Worm (Caenorhabditis elegans) whole organism, L4 larva: Measurements from ENCODE around the gene abts-3.

ENCODE experiments used
- F26F4.8 ChIP-seq: fragments of 200-800 bp; sonication (Bioruptor generic); conservative IDR thresholded peaks from 2 replicates; pipeline ENCODE4 v1.3.6; 2022; ENCODE audit warnings: missing genetic modification characterization, missing compliant biosample characterization
- F37D6.2 ChIP-seq: sonication (generic microtip); optimal IDR thresholded peaks from 2 replicates; lab custom pipeline; 2016; ENCODE audit warnings: mild to moderate bottlenecking, missing genetic modification characterization, missing compliant biosample characterization
- F44E2.7 ChIP-seq: fragments of 200-800 bp; sonication (Bioruptor generic); IDR thresholded peaks from 2 replicates; pipeline ENCODE4 v2.1.2; 2022; ENCODE audit warnings: missing genetic modification characterization, missing compliant biosample characterization
- R02D3.7 ChIP-seq: fragments of 150-350 bp; sonication (generic microtip); optimal IDR thresholded peaks from 3 replicates; lab custom pipeline; 2014; ENCODE audit warnings: missing biosample characterization, missing genetic modification characterization
- T26A8.4 ChIP-seq: fragments of 200-800 bp; sonication (Bioruptor generic); IDR thresholded peaks from 2 replicates; pipeline ENCODE4 v1.3.6; 2022; ENCODE audit warnings: missing genetic modification characterization, missing compliant biosample characterization
- Y105C5A.15 ChIP-seq: fragments of 200-800 bp; sonication (Bioruptor generic); IDR thresholded peaks from 2 replicates; pipeline ENCODE4 v1.3.6; 2022; ENCODE audit warnings: missing genetic modification characterization, missing compliant biosample characterization
- Y5F2A.4 ChIP-seq: fragments of 200-800 bp; sonication (Bioruptor generic); optimal IDR thresholded peaks from 2 replicates; lab custom pipeline; 2018; ENCODE audit warnings: mild to moderate bottlenecking, missing genetic modification characterization, missing compliant biosample characterization
- aha-1 ChIP-seq: fragments of 150-350 bp; peaks from one replicate; lab custom pipeline; 2014; ENCODE audit warnings: missing biosample characterization, missing genetic modification characterization
- arid-1 ChIP-seq: fragments of 200-800 bp; sonication (Bioruptor generic); conservative IDR thresholded peaks from 2 replicates; pipeline ENCODE4 v1.3.6; 2022; ENCODE audit warnings: missing genetic modification reagents, missing genetic modification characterization, missing compliant biosample characterization
- ceh-32 ChIP-seq: sonication (generic microtip); optimal IDR thresholded peaks from 2 replicates; lab custom pipeline; 2016; ENCODE audit warnings: mild to moderate bottlenecking, missing genetic modification characterization, missing compliant biosample characterization; ENCODE audit not compliant: poor library complexity
- ceh-82 ChIP-seq: sonication (generic microtip); optimal IDR thresholded peaks from 2 replicates; lab custom pipeline; 2017; ENCODE audit warnings: missing biosample characterization, missing genetic modification characterization
- ces-1 ChIP-seq: fragments of 150-350 bp; sonication (generic microtip); optimal IDR thresholded peaks from 4 replicates; lab custom pipeline; 2014; ENCODE audit warnings: missing biosample characterization, missing genetic modification reagents, missing genetic modification characterization
- cey-2 ChIP-seq: sonication (generic microtip); optimal IDR thresholded peaks from 3 replicates; lab custom pipeline; 2017; ENCODE audit warnings: missing genetic modification characterization, mild to moderate bottlenecking, missing compliant biosample characterization, antibody characterized with exemption, borderline replicate concordance; ENCODE audit not compliant: insufficient read depth
- daf-12 ChIP-seq: fragments of 150-350 bp; optimal IDR thresholded peaks from 2 replicates; lab custom pipeline; 2014; ENCODE audit warnings: missing biosample characterization, missing genetic modification reagents, missing genetic modification characterization
- daf-19 ChIP-seq: fragments of 200-800 bp; sonication (Bioruptor generic); conservative IDR thresholded peaks from 2 replicates; pipeline ENCODE4 v1.3.6; 2022; ENCODE audit warnings: missing genetic modification characterization, missing compliant biosample characterization
- daf-8 ChIP-seq: fragments of 200-800 bp; sonication (Bioruptor generic); IDR thresholded peaks from 2 replicates; pipeline ENCODE4 v1.3.6; 2022; ENCODE audit warnings: missing genetic modification characterization, missing compliant biosample characterization
- dmd-6 ChIP-seq: fragments of 200-800 bp; sonication (Bioruptor generic); IDR thresholded peaks from 2 replicates; pipeline ENCODE4 v1.3.6; 2022; ENCODE audit warnings: missing genetic modification reagents, missing genetic modification characterization, missing compliant biosample characterization
- dpl-1 ChIP-seq: fragments of 150-350 bp; optimal IDR thresholded peaks from 2 replicates; lab custom pipeline; 2014; ENCODE audit warnings: missing biosample characterization, missing genetic modification reagents, missing genetic modification characterization
- egl-43 ChIP-seq: fragments of 200-800 bp; sonication (Bioruptor generic); IDR thresholded peaks from 2 replicates; pipeline ENCODE4 v1.3.6; 2022; ENCODE audit warnings: missing genetic modification reagents, missing genetic modification characterization, missing compliant biosample characterization
- gei-8 ChIP-seq: fragments of 200-800 bp; sonication (Bioruptor generic); optimal IDR thresholded peaks from 2 replicates; lab custom pipeline; 2018; ENCODE audit warnings: mild to moderate bottlenecking, missing genetic modification characterization, missing compliant biosample characterization
- hlh-11 ChIP-seq: fragments of 200-800 bp; sonication (Bioruptor generic); optimal IDR thresholded peaks from 2 replicates; lab custom pipeline; 2018; ENCODE audit warnings: mild to moderate bottlenecking, missing genetic modification characterization, missing compliant biosample characterization
- hlh-30 ChIP-seq: sonication (generic microtip); optimal IDR thresholded peaks from 2 replicates; lab custom pipeline; 2017; ENCODE audit warnings: antibody characterized with exemption, mild to moderate bottlenecking, missing genetic modification characterization, missing compliant biosample characterization; ENCODE audit not compliant: insufficient read depth
- jun-1 ChIP-seq: fragments of 150-350 bp; optimal IDR thresholded peaks from 2 replicates; lab custom pipeline; 2014; ENCODE audit warnings: missing biosample characterization, missing genetic modification reagents, missing genetic modification characterization
- lin-29 ChIP-seq: fragments of 200-800 bp; sonication (Bioruptor generic); IDR thresholded peaks from 2 replicates; pipeline ENCODE4 v1.3.6; 2022; ENCODE audit warnings: missing genetic modification reagents, missing genetic modification characterization, missing compliant biosample characterization
- lsy-2 ChIP-seq, 2 experiments: fragments of 150-350 bp in 1 of 2; sonication (generic microtip) in 1 of 2; optimal IDR thresholded peaks; 2 replicates each; lab custom pipeline; 2014 to 2017; ENCODE audit warnings: missing biosample characterization in 2 of 2, missing genetic modification characterization in 2 of 2
- mdl-1 ChIP-seq, 2 experiments: fragments of 150-350 bp in 1 of 2; sonication (generic microtip) in 1 of 2; optimal IDR thresholded peaks; 2 replicates each; lab custom pipeline; 2014 to 2017; ENCODE audit warnings: missing biosample characterization in 2 of 2, missing genetic modification characterization in 2 of 2
- mdt-29 ChIP-seq: fragments of 200-800 bp; sonication (Bioruptor generic); IDR thresholded peaks from 2 replicates; pipeline ENCODE4 v1.3.6; 2022; ENCODE audit warnings: missing genetic modification reagents, missing genetic modification characterization, missing compliant biosample characterization
- mep-1 ChIP-seq: fragments of 150-350 bp; sonication (generic microtip); optimal IDR thresholded peaks from 3 replicates; lab custom pipeline; 2014; ENCODE audit warnings: missing biosample characterization, missing genetic modification characterization
- mes-2 ChIP-seq: sonication (generic microtip); optimal IDR thresholded peaks from 2 replicates; lab custom pipeline; 2016; ENCODE audit warnings: missing genotype, mild to moderate bottlenecking, missing genetic modification characterization, missing compliant biosample characterization; ENCODE audit not compliant: poor library complexity, severe bottlenecking
- mxl-3 ChIP-seq: fragments of 200-800 bp; sonication (Bioruptor generic); optimal IDR thresholded peaks from 2 replicates; lab custom pipeline; 2018; ENCODE audit warnings: mild to moderate bottlenecking, missing genetic modification characterization, missing compliant biosample characterization
- nhr-102 ChIP-seq: sonication (generic microtip); optimal IDR thresholded peaks from 2 replicates; lab custom pipeline; 2016; ENCODE audit warnings: mild to moderate bottlenecking, missing genetic modification characterization, moderate library complexity, missing compliant biosample characterization
- nhr-111 ChIP-seq: fragments of 200-800 bp; sonication (Bioruptor generic); optimal IDR thresholded peaks from 2 replicates; lab custom pipeline; 2018; ENCODE audit warnings: mild to moderate bottlenecking, missing genetic modification characterization, missing compliant biosample characterization
- nhr-237 ChIP-seq: sonication (generic microtip); optimal IDR thresholded peaks from 2 replicates; lab custom pipeline; 2017; ENCODE audit warnings: missing biosample characterization, missing genetic modification characterization
- nhr-41 ChIP-seq: fragments of 200-800 bp; sonication (Bioruptor generic); IDR thresholded peaks from 2 replicates; pipeline ENCODE4 v1.3.6; 2022; ENCODE audit warnings: missing genetic modification reagents, missing genetic modification characterization, missing compliant biosample characterization
- nhr-6 ChIP-seq: fragments of 150-350 bp; optimal IDR thresholded peaks from 2 replicates; lab custom pipeline; 2014; ENCODE audit warnings: missing biosample characterization, missing genetic modification characterization
- nhr-77 ChIP-seq: fragments of 150-350 bp; optimal IDR thresholded peaks from 2 replicates; lab custom pipeline; 2014; ENCODE audit warnings: missing biosample characterization, missing genetic modification characterization
- pha-4 ChIP-seq, 2 experiments: fragments of 150-350 bp in 1 of 2; fragments of 200-800 bp in 1 of 2; sonication (Bioruptor generic) in 1 of 2; IDR thresholded peaks in 1 of 2; optimal IDR thresholded peaks in 1 of 2; 2 replicates each; pipeline versions ENCODE4 v1.3.6 to Lab custom; 2014 to 2022; ENCODE audit warnings: missing genetic modification characterization in 2 of 2, missing genetic modification reagents in 2 of 2, missing biosample characterization in 1 of 2, missing compliant biosample characterization in 1 of 2
- rbr-2 ChIP-seq: sonication (generic microtip); optimal IDR thresholded peaks from 2 replicates; lab custom pipeline; 2016; ENCODE audit warnings: missing genotype, missing genetic modification characterization, missing compliant biosample characterization
- set-16 ChIP-seq: fragments of 200-800 bp; sonication (Bioruptor generic); IDR thresholded peaks from 2 replicates; pipeline ENCODE4 v1.3.6; 2022; ENCODE audit warnings: missing genetic modification reagents, missing genetic modification characterization, missing compliant biosample characterization
- snpc-1.2 ChIP-seq: fragments of 200-800 bp; sonication (Bioruptor generic); IDR thresholded peaks from 2 replicates; pipeline ENCODE4 v1.3.6; 2022; ENCODE audit warnings: missing genetic modification reagents, missing genetic modification characterization, missing compliant biosample characterization
- snpc-4 ChIP-seq: fragments of 150-350 bp; optimal IDR thresholded peaks from 2 replicates; lab custom pipeline; 2014; ENCODE audit warnings: missing biosample characterization, missing genetic modification characterization
- spr-1 ChIP-seq: sonication (generic microtip); optimal IDR thresholded peaks from 2 replicates; lab custom pipeline; 2016; ENCODE audit warnings: mild to moderate bottlenecking, missing genetic modification characterization, missing compliant biosample characterization
- spr-3 ChIP-seq: fragments of 200-800 bp; sonication (Bioruptor generic); optimal IDR thresholded peaks from 2 replicates; lab custom pipeline; 2018; ENCODE audit warnings: mild to moderate bottlenecking, missing genetic modification characterization, missing compliant biosample characterization
- tag-97 ChIP-seq: fragments of 200-800 bp; sonication (Bioruptor generic); IDR thresholded peaks from 2 replicates; pipeline ENCODE4 v1.3.6; 2022; ENCODE audit warnings: missing genetic modification characterization, missing compliant biosample characterization
- unc-62 ChIP-seq, 3 experiments: fragments of 150-350 bp in 1 of 3; sonication (generic microtip); optimal IDR thresholded peaks in 2 of 3; peaks in 1 of 3; 1 replicate in 1 of 3; 2 replicates in 2 of 3; lab custom pipeline; 2014 to 2017; ENCODE audit warnings: missing biosample characterization in 3 of 3, missing genetic modification characterization in 3 of 3, missing genetic modification reagents in 3 of 3, missing genotype in 1 of 3

The abts-3 gene

DNA sequence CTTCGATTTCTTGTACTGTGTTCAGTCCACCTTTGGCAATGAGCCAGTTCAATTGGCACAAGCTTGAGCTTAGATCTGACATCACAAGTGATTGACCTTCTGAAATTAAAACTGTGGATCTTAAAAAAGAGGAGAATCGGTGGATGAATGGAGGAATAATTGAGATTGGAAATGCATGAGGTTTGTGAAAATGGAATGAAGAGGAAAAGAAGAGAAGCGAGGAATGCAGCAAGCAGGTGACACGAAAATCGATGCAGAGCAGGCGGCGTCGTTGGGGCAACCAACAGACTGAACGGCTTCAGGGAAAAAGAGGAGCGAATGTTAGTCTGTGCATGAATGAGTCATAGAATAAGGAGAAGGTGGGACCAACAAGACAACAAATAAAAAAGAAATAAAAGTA, 58.6 kb downstream of the abts-3 start, which contains the start of gene fkh-8:
fkh-8 (minus strand) TSS at position 101 of the 400 bp plus-strand sequence.
- no peak for TF ChIP-seq F26F4.8
- TF ChIP-seq nhr-237 (tag; lab: Kevin White, UChicago), result no peak
- TF ChIP-seq nhr-102 (tag; lab: Kevin White, UChicago), result no peak
- TF ChIP-seq hlh-11 (tag; lab: Kevin White, UChicago), result no peak
- no peak for TF ChIP-seq mep-1 (tag; lab: Kevin White, UChicago)
- TF ChIP-seq jun-1 (tag; lab: Kevin White, UChicago), result no peak
- no peak for TF ChIP-seq daf-8 (GFP tag; lab: Robert Waterston, UW)
- no peak for TF ChIP-seq R02D3.7 (tag; lab: Kevin White, UChicago)
- TF ChIP-seq F37D6.2 (tag; lab: Kevin White, UChicago), result no peak
- TF ChIP-seq daf-19 (GFP tag; lab: Robert Waterston, UW), result no peak
- no peak for TF ChIP-seq dpl-1
- TF ChIP-seq mes-2 (tag; lab: Kevin White, UChicago), result no peak
- no peak for TF ChIP-seq ces-1 (GFP tag; lab: Kevin White, UChicago)

DNA sequence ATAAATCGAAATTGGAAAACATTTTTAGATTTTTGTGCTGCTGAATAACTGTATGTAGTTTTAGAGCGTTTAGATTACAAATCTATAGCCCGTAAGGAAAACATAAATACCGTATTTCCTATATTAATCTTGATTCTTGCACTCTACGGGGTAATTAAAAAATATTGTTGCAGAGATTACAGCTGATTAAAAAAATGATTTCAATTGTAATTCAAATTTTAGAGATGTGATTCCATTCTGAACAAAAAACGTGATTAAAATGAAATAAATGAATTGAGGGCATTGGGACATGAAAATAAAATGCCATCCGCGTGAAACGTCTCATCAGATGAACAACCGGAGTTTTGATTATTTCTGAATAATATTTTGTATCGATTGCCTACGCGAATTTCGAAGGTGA, 59.8 kb downstream of the abts-3 start, which contains the start of gene cpb-2:
cpb-2 (plus strand) TSS at position 301 of the 400 bp plus-strand sequence.
- no peak for TF ChIP-seq cey-2 (tag; lab: Kevin White, UChicago)
- peak; percentile 90 for TF ChIP-seq aha-1
- no peak for TF ChIP-seq spr-1
- TF ChIP-seq ceh-82 (tag; lab: Kevin White, UChicago), result no peak
- no peak for TF ChIP-seq ceh-32 (tag; lab: Kevin White, UChicago)

DNA sequence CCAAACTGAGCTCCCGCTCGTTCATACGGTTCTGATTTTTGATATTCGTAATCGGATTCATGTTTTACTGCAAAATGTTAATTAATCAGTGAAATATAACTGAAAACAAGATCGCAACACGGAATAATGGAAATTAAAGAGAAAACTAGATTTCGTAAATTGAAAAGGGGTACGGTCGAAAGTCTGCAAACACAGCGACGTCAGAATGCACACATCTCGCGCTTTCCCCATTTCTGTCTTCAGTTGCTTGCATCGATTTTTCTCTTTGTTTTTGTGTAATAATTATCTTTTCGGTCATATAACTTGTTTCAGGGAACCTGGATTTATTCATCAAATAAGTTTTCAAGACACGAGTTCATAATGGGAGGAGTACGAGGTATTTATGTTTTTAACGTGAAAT, 64.2 kb downstream of the abts-3 start, which contains the start of the genes rbmx-2 and C30B5.2:
rbmx-2 (minus strand) TSS at position 74 of the 400 bp plus-strand sequence.
C30B5.2 (plus strand) TSS at position 306 of the 400 bp plus-strand sequence.
- TF ChIP-seq aha-1 (no peak), spr-3 (no peak), nhr-6 (peak; percentile 12), lsy-2 (tag; optimal IDR thresholded peaks at IDR 0.05; lab: Kevin White, UChicago) (peak in 1 of 2 experiments; percentile 93), hlh-30 (tag; lab: Kevin White, UChicago) (peak; percentile 86), T26A8.4 (no peak), tag-97 (GFP tag; lab: Robert Waterston, UW) (no peak), egl-43 (GFP tag; lab: Robert Waterston, UW) (no peak), lin-29 (GFP tag; lab: Robert Waterston, UW) (no peak), unc-62 (GFP tag; optimal IDR thresholded peaks at IDR 0.05 in 1 of 2; lab: Kevin White, UChicago) (peak in 1 of 2 experiments; percentile 89), unc-62 (tag; optimal IDR thresholded peaks at IDR 0.05; lab: Kevin White, UChicago) (no peak), nhr-111 (GFP tag; lab: Kevin White, UChicago) (no peak), Y105C5A.15 (GFP tag; lab: Robert Waterston, UW) (no peak), mdl-1 (tag; optimal IDR thresholded peaks at IDR 0.05; lab: Kevin White, UChicago) (no peak), rbr-2 (peak; percentile 1), mdt-29 (GFP tag; lab: Robert Waterston, UW) (no peak), daf-12 (tag; lab: Kevin White, UChicago) (no peak), F44E2.7 (GFP tag; lab: Robert Waterston, UW) (no peak), pha-4 (GFP tag; IDR thresholded peaks at IDR 0.05; lab: Robert Waterston, UW) (no peak), pha-4 (tag; optimal IDR thresholded peaks at IDR 0.05; lab: Kevin White, UChicago) (no peak), nhr-41 (GFP tag; lab: Robert Waterston, UW) (no peak), mes-2 (tag; lab: Kevin White, UChicago) (peak; percentile 88), nhr-77 (tag; lab: Kevin White, UChicago) (no peak), nhr-237 (tag; lab: Kevin White, UChicago) (no peak), snpc-4 (tag; lab: Kevin White, UChicago) (no peak), cey-2 (tag; lab: Kevin White, UChicago) (no peak), dpl-1 (peak; percentile 60), snpc-1.2 (GFP tag; lab: Robert Waterston, UW) (no peak), gei-8 (GFP tag; lab: Kevin White, UChicago) (no peak), spr-1 (no peak), set-16 (GFP tag; lab: Robert Waterston, UW) (no peak), hlh-11 (tag; lab: Kevin White, UChicago) (no peak), dmd-6 (GFP tag; lab: Robert Waterston, UW) (peak; percentile 24; the same call in 1 of the 2 replicates), mxl-3 (no peak), mep-1 (tag; lab: Kevin White, UChicago) (no peak), Y5F2A.4 (no peak), arid-1 (GFP tag; lab: Robert Waterston, UW) (peak; percentile 47; the same call in 1 of the 2 replicates)
